Worm (Caenorhabditis elegans): ENCODE data around the gene col-110.

Gene col-110

DNA sequence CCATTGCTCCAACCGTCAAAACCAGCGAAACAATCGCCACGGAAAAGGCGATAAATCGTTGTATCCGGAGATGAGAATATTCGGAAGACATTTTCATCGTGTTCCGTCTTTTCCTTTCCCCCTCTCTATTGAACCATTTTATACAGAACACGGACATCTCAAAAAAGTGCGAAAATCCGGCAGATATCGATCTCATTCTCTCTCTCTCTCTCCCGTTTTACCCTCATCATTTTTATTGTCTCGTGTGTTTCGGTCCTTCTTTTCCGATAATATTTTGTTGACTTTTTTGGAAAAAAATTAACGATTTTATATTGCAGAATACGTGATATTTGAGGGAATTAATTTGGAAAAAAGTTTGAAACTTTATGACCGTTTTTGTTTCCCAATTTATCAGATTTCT lies at the start of gene col-110:
TSS of gene col-110 (minus strand) at position 101 of the 400 bp plus-strand sequence.
- TF ChIP-seq mec-3 (tag; optimal IDR thresholded peaks at IDR 0.05; ENCODE audit: borderline replicate concordance) = no peak

ce11 chrIV:4657874-4658273 lies 48.4 kb upstream of the col-110 start, which contains the start of gene col-111:
Gene col-111, minus strand, starts transcription at chrIV:4657974.
- TF ChIP-seq elt-4 (tag; optimal IDR thresholded peaks at IDR 0.05) (no peak), nhr-11 (tag; optimal IDR thresholded peaks at IDR 0.05) (no peak), ceh-48 (tag; optimal IDR thresholded peaks at IDR 0.05) (no peak), unc-86 (tag; optimal IDR thresholded peaks at IDR 0.05) (no peak), sox-2 (GFP tag; IDR thresholded peaks at IDR 0.05) (no peak), ztf-16 (tag; optimal IDR thresholded peaks at IDR 0.05) (no peak), zip-5 (tag; optimal IDR thresholded peaks at IDR 0.05) (no peak)

DNA sequence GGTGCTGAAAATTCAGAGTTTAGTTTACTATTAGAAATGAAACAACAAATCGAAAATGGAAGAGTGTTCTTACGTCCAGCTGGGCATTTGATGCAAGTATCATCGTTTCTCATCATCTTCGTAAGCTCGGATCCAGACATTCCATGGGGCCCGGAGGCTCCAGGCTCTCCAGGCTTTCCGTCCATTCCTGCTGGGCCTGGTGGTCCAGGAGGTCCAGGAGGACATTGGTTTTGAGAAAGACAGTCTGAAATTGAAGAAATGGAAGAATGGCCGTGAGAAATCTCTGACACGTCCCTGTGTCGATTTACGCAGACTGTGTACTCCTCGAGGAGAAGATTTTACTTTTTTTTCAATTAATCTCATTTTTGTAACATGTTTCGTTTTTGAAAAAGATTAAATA lies 46.9 kb upstream of the col-110 start:
- TF ChIP-seq elt-4 (tag; optimal IDR thresholded peaks at IDR 0.05) (no peak), ref-2 (tag; optimal IDR thresholded peaks at IDR 0.05) (no peak), pros-1 (tag; optimal IDR thresholded peaks at IDR 0.05) (no peak), eyg-1 (tag; optimal IDR thresholded peaks at IDR 0.05) (no peak), syd-9 (tag; optimal IDR thresholded peaks at IDR 0.05) (no peak), hlh-30 (tag; optimal IDR thresholded peaks at IDR 0.05; ENCODE audit: insufficient read depth) (no peak), fax-1 (tag; optimal IDR thresholded peaks at IDR 0.05) (no peak), mec-3 (tag; optimal IDR thresholded peaks at IDR 0.05; ENCODE audit: borderline replicate concordance) (no peak), unc-86 (tag; optimal IDR thresholded peaks at IDR 0.05) (no peak), ceh-2 (tag; optimal IDR thresholded peaks at IDR 0.05) (no peak), nhr-232 (tag; optimal IDR thresholded peaks at IDR 0.05) (no peak), pqm-1 (tag; optimal IDR thresholded peaks at IDR 0.05) (no peak), nhr-11 (tag; optimal IDR thresholded peaks at IDR 0.05) (no peak), ceh-45 (GFP tag; IDR thresholded peaks at IDR 0.05) (no peak), ceh-30 (tag; optimal IDR thresholded peaks at IDR 0.05) (no peak), tbx-2 (tag; optimal IDR thresholded peaks at IDR 0.05) (no peak), ceh-48 (tag; optimal IDR thresholded peaks at IDR 0.05) (no peak), zip-5 (tag; optimal IDR thresholded peaks at IDR 0.05) (no peak), unc-42 (tag; optimal IDR thresholded peaks at IDR 0.05) (no peak), sdc-2 (tag; optimal IDR thresholded peaks at IDR 0.05) (no peak)

ce11 chrIV:4655979-4656378 lies 46.5 kb upstream of the col-110 start:
- TF ChIP-seq ceh-18 (tag; optimal IDR thresholded peaks at IDR 0.05) (no peak), fkh-6 (tag; optimal IDR thresholded peaks at IDR 0.05) (no peak), lim-6 (tag; optimal IDR thresholded peaks at IDR 0.05) (no peak), pat-9 (tag; optimal IDR thresholded peaks at IDR 0.05) (no peak), ama-1 (optimal IDR thresholded peaks at IDR 0.05) (no peak), pax-1 (tag; optimal IDR thresholded peaks at IDR 0.05) (no peak), ceh-34 (tag; optimal IDR thresholded peaks at IDR 0.05) (peak; percentile 34), unc-42 (tag; optimal IDR thresholded peaks at IDR 0.05) (no peak), pha-4 (tag; optimal IDR thresholded peaks at IDR 0.05) (no peak), ahr-1 (tag; optimal IDR thresholded peaks at IDR 0.05) (no peak), hlh-8 (tag; optimal IDR thresholded peaks at IDR 0.05) (no peak), hlh-6 (tag; optimal IDR thresholded peaks at IDR 0.05) (peak; percentile 64), ceh-19 (GFP tag; optimal IDR thresholded peaks at IDR 0.05) (no peak), pqm-1 (tag; optimal IDR thresholded peaks at IDR 0.05) (no peak), sdc-2 (tag; optimal IDR thresholded peaks at IDR 0.05) (peak; percentile 53), K02D7.2 (tag; optimal IDR thresholded peaks at IDR 0.05) (no peak), unc-86 (tag; optimal IDR thresholded peaks at IDR 0.05) (no peak), T23F11.4 (GFP tag; optimal IDR thresholded peaks at IDR 0.05) (no peak), C08G9.2 (tag; optimal IDR thresholded peaks at IDR 0.05) (no peak), pag-3 (tag; optimal IDR thresholded peaks at IDR 0.05; ENCODE audit: borderline replicate concordance) (no peak), npax-4 (tag; optimal IDR thresholded peaks at IDR 0.05) (no peak), hlh-30 (tag; optimal IDR thresholded peaks at IDR 0.05; ENCODE audit: insufficient read depth) (no peak)

Data from whole organism, late embryonic.